Worm (Caenorhabditis elegans) whole organism, early embryonic: Measurements from ENCODE around the gene grl-22.

ENCODE experiments used
- B0310.2 ChIP-seq: sonication (generic microtip); optimal IDR thresholded peaks from 2 replicates; lab custom pipeline; 2016; ENCODE audit warnings: mild to moderate bottlenecking, missing genetic modification characterization, missing compliant biosample characterization
- aly-1 ChIP-seq: sonication (generic microtip); optimal IDR thresholded peaks from 2 replicates; lab custom pipeline; 2016; ENCODE audit warnings: missing genetic modification characterization, missing compliant biosample characterization
- ama-1 ChIP-seq: fragments of 150-350 bp; optimal IDR thresholded peaks from 2 replicates; lab custom pipeline; 2014
- ceh-36 ChIP-seq: sonication (generic microtip); optimal IDR thresholded peaks from 2 replicates; lab custom pipeline; 2016; ENCODE audit warnings: missing genetic modification characterization, inconsistent platforms, missing compliant biosample characterization
- flt-1 ChIP-seq: fragments of 200-800 bp; sonication (Bioruptor generic); IDR thresholded peaks from 2 replicates; pipeline ENCODE4 v1.3.6; 2022; ENCODE audit warnings: missing genetic modification characterization, missing compliant biosample characterization
- hmbx-1 ChIP-seq: sonication (generic microtip); optimal IDR thresholded peaks from 2 replicates; lab custom pipeline; 2016; ENCODE audit warnings: mild to moderate bottlenecking, missing genetic modification characterization, missing compliant biosample characterization
- hmg-4 ChIP-seq: fragments of 200-800 bp; sonication (Bioruptor generic); optimal IDR thresholded peaks from 2 replicates; lab custom pipeline; 2018; ENCODE audit warnings: mild to moderate bottlenecking, missing genetic modification characterization, missing compliant biosample characterization
- hnd-1 ChIP-seq: sonication (generic microtip); optimal IDR thresholded peaks from 2 replicates; lab custom pipeline; 2016; ENCODE audit warnings: missing genetic modification characterization, missing compliant biosample characterization
- scrt-1 ChIP-seq: fragments of 200-800 bp; sonication (Bioruptor generic); IDR thresholded peaks from 2 replicates; pipeline ENCODE4 v1.3.6; 2022; ENCODE audit warnings: missing genetic modification characterization, missing compliant biosample characterization
- sea-1 ChIP-seq: fragments of 200-800 bp; sonication (Bioruptor generic); conservative IDR thresholded peaks from 2 replicates; pipeline ENCODE4 v1.3.6; 2022; ENCODE audit warnings: missing genetic modification characterization, missing compliant biosample characterization
- tbx-11 ChIP-seq: fragments of 200-800 bp; sonication (Bioruptor generic); IDR thresholded peaks from 2 replicates; pipeline ENCODE4 v1.3.6; 2022; ENCODE audit warnings: missing genetic modification characterization, missing compliant biosample characterization
- tbx-37 ChIP-seq: fragments of 200-800 bp; sonication (Bioruptor generic); conservative IDR thresholded peaks from 2 replicates; pipeline ENCODE4 v1.3.6; 2022; ENCODE audit warnings: missing genetic modification reagents, missing genetic modification characterization, missing compliant biosample characterization
- tra-4 ChIP-seq: sonication (generic microtip); optimal IDR thresholded peaks from 2 replicates; lab custom pipeline; 2017; ENCODE audit warnings: missing genetic modification characterization, missing compliant biosample characterization

ce11 chrIII:5405628-5406084 lies 8.2 kb downstream of the grl-22 start, which contains the start of the genes W03A5.2 and Y32H12A.8:
- TF ChIP-seq ama-1 (lab: Kevin White, UChicago) (no peak), ceh-36 (tag; lab: Kevin White, UChicago) (no peak), hmg-4 (GFP tag; lab: Kevin White, UChicago) (no peak), tra-4 (tag; lab: Kevin White, UChicago) (no peak), sea-1 (GFP tag; lab: Robert Waterston, UW) (no peak), B0310.2 (tag; lab: Kevin White, UChicago) (no peak), aly-1 (no peak), scrt-1 (GFP tag; lab: Robert Waterston, UW) (no peak), flt-1 (GFP tag; lab: Robert Waterston, UW) (no peak), tbx-37 (GFP tag; lab: Robert Waterston, UW) (no peak), tbx-11 (GFP tag; lab: Robert Waterston, UW) (no peak), hnd-1 (tag; lab: Kevin White, UChicago) (no peak), hmbx-1 (tag; lab: Kevin White, UChicago) (no peak)
